Worm (Caenorhabditis elegans) whole organism, L3 larva: ENCODE measurements around the gene srh-271.

Experiments
- ZK546.5 ChIP-seq: sonication (generic microtip); optimal IDR thresholded peaks from 2 replicates; lab custom pipeline; 2017; ENCODE audit warnings: missing biosample characterization, missing genetic modification characterization
- nfya-1 ChIP-seq: sonication (generic microtip); optimal IDR thresholded peaks from 2 replicates; lab custom pipeline; 2017; ENCODE audit warnings: missing genetic modification characterization, mild to moderate bottlenecking, missing compliant biosample characterization, antibody characterized with exemption, moderate library complexity; ENCODE audit not compliant: insufficient read depth

ce11 chrV:2638545-2638944, 16.8 kb upstream of the srh-271 start, which contains the start of gene W02H5.19:
- TF ChIP-seq nfya-1 (tag; lab: Kevin White, UChicago) = peak; percentile 77
- no peak for TF ChIP-seq ZK546.5
